Fruit fly (Drosophila melanogaster): ENCODE data around the gene CG34300.

- no peak for TF ChIP-seq Dll (optimal IDR thresholded peaks at IDR 0.05)
- TF ChIP-seq psq (optimal IDR thresholded peaks at IDR 0.05): no peak
Observed at dm6 chr3R:30282478-30282877, 24.0 kb downstream of the CG34300 start.
